Worm (Caenorhabditis elegans) whole organism, young adult: Measurements from ENCODE around the gene C27C12.3.
A peak's percentile ranks its signal among the peaks of the same experiment; 100 is the strongest.

Experiments used
- B0035.1 ChIP-seq: sonication (generic microtip); optimal IDR thresholded peaks from 2 replicates; lab custom pipeline; 2016; ENCODE audit warnings: missing genetic modification characterization, mild to moderate bottlenecking, missing compliant biosample characterization, missing genotype, missing genetic modification reagents
- F22D6.2 ChIP-seq: sonication (generic microtip); optimal IDR thresholded peaks from 2 replicates; lab custom pipeline; 2016; ENCODE audit warnings: mild to moderate bottlenecking, missing genetic modification characterization, missing compliant biosample characterization
- F33H1.4 ChIP-seq: fragments of 200-800 bp; sonication (Bioruptor generic); IDR thresholded peaks from 2 replicates; pipeline ENCODE4 v1.3.6; 2022; ENCODE audit warnings: missing genetic modification reagents, missing genetic modification characterization, missing compliant biosample characterization
- F39B2.1 ChIP-seq: fragments of 200-800 bp; sonication (Bioruptor generic); IDR thresholded peaks from 2 replicates; pipeline ENCODE4 v1.3.6; 2022; ENCODE audit warnings: missing genetic modification reagents, missing genetic modification characterization, missing compliant biosample characterization
- F52B5.7 ChIP-seq: sonication (generic microtip); optimal IDR thresholded peaks from 2 replicates; lab custom pipeline; 2016; ENCODE audit warnings: mild to moderate bottlenecking, missing genetic modification characterization, missing compliant biosample characterization
- F55B11.4 ChIP-seq: sonication (generic microtip); optimal IDR thresholded peaks from 2 replicates; lab custom pipeline; 2016; ENCODE audit warnings: missing compliant biosample characterization, missing genetic modification characterization, borderline replicate concordance; ENCODE audit not compliant: insufficient read depth
- F57C9.4 ChIP-seq: sonication (generic microtip); optimal IDR thresholded peaks from 2 replicates; lab custom pipeline; 2017; ENCODE audit warnings: mild to moderate bottlenecking, missing genetic modification characterization, missing compliant biosample characterization
- K12H6.12 ChIP-seq: fragments of 200-800 bp; sonication (Bioruptor generic); optimal IDR thresholded peaks from 2 replicates; lab custom pipeline; 2018; ENCODE audit warnings: mild to moderate bottlenecking, missing genetic modification characterization, missing compliant biosample characterization
- Y56A3A.18 ChIP-seq: fragments of 200-800 bp; sonication (Bioruptor generic); IDR thresholded peaks from 2 replicates; pipeline ENCODE4 v1.3.6; 2022; ENCODE audit warnings: missing genetic modification reagents, missing genetic modification characterization, missing compliant biosample characterization
- ZK185.1 ChIP-seq: sonication (generic microtip); optimal IDR thresholded peaks from 2 replicates; lab custom pipeline; 2016; ENCODE audit warnings: mild to moderate bottlenecking, missing genetic modification characterization, missing compliant biosample characterization; ENCODE audit not compliant: poor library complexity, severe bottlenecking
- akir-1 ChIP-seq: fragments of 200-800 bp; sonication (Bioruptor generic); optimal IDR thresholded peaks from 2 replicates; lab custom pipeline; 2018; ENCODE audit warnings: mild to moderate bottlenecking, missing genetic modification characterization, moderate library complexity, missing compliant biosample characterization
- ama-1 ChIP-seq, 3 experiments: fragments of 150-350 bp in 1 of 3; sonication (generic microtip) in 2 of 3; optimal IDR thresholded peaks; 2 replicates each; lab custom pipeline; 2014 to 2018; ENCODE audit warnings: missing biosample characterization in 2 of 3, missing genetic modification characterization in 2 of 3, missing genetic modification reagents in 2 of 3
- atf-7 ChIP-seq: sonication (generic microtip); optimal IDR thresholded peaks from 2 replicates; lab custom pipeline; 2017; ENCODE audit warnings: mild to moderate bottlenecking, missing genetic modification characterization, missing compliant biosample characterization
- attf-3 ChIP-seq: fragments of 200-800 bp; sonication (Bioruptor generic); conservative IDR thresholded peaks from 2 replicates; pipeline ENCODE4 v1.3.6; 2022; ENCODE audit warnings: missing genetic modification reagents, missing genetic modification characterization, missing compliant biosample characterization
- ceh-27 ChIP-seq: fragments of 200-800 bp; sonication (Bioruptor generic); optimal IDR thresholded peaks from 2 replicates; lab custom pipeline; 2018; ENCODE audit warnings: mild to moderate bottlenecking, missing genetic modification characterization, moderate library complexity, missing compliant biosample characterization
- ceh-40 ChIP-seq: fragments of 200-800 bp; sonication (Bioruptor generic); IDR thresholded peaks from 2 replicates; pipeline ENCODE4 v1.3.6; 2022; ENCODE audit warnings: missing genetic modification characterization, missing compliant biosample characterization
- ceh-79 ChIP-seq: sonication (generic microtip); optimal IDR thresholded peaks from 2 replicates; lab custom pipeline; 2017; ENCODE audit warnings: mild to moderate bottlenecking, missing genetic modification characterization, missing compliant biosample characterization
- ceh-91 ChIP-seq: fragments of 200-800 bp; sonication (Bioruptor generic); IDR thresholded peaks from 2 replicates; pipeline ENCODE4 v1.3.6; 2022; ENCODE audit warnings: missing genetic modification reagents, missing genetic modification characterization, missing compliant biosample characterization
- egl-18 ChIP-seq: fragments of 200-800 bp; sonication (Bioruptor generic); IDR thresholded peaks from 2 replicates; pipeline ENCODE4 v1.3.6; 2022; ENCODE audit warnings: missing genetic modification reagents, missing genetic modification characterization, missing compliant biosample characterization
- egl-44 ChIP-seq: fragments of 200-800 bp; sonication (Bioruptor generic); IDR thresholded peaks from 2 replicates; pipeline ENCODE4 v1.3.6; 2022; ENCODE audit warnings: missing genetic modification reagents, missing genetic modification characterization, missing compliant biosample characterization
- egrh-3 ChIP-seq: fragments of 200-800 bp; sonication (Bioruptor generic); IDR thresholded peaks from 2 replicates; pipeline ENCODE4 v1.3.6; 2022; ENCODE audit warnings: missing genetic modification reagents, missing genetic modification characterization, missing compliant biosample characterization
- ets-4 ChIP-seq: fragments of 200-800 bp; sonication (Bioruptor generic); optimal IDR thresholded peaks from 2 replicates; lab custom pipeline; 2018; ENCODE audit warnings: mild to moderate bottlenecking, missing genetic modification characterization, missing compliant biosample characterization
- him-1 ChIP-seq: sonication (generic microtip); optimal IDR thresholded peaks from 2 replicates; lab custom pipeline; 2016; ENCODE audit warnings: missing genotype, missing genetic modification reagents, missing genetic modification characterization, missing compliant biosample characterization
- hlh-12 ChIP-seq: sonication (generic microtip); optimal IDR thresholded peaks from 2 replicates; lab custom pipeline; 2016; ENCODE audit warnings: missing genetic modification characterization, missing compliant biosample characterization
- hmg-20 ChIP-seq: fragments of 200-800 bp; sonication (Bioruptor generic); IDR thresholded peaks from 2 replicates; pipeline ENCODE4 v1.3.6; 2022; ENCODE audit warnings: missing genetic modification reagents, missing genetic modification characterization, missing compliant biosample characterization
- hrde-1 ChIP-seq: sonication (generic microtip); optimal IDR thresholded peaks from 2 replicates; lab custom pipeline; 2016; ENCODE audit warnings: missing genetic modification characterization, mild to moderate bottlenecking, missing compliant biosample characterization, moderate library complexity, missing genotype, missing genetic modification reagents, borderline replicate concordance
- lag-1 ChIP-seq: fragments of 200-800 bp; sonication (Bioruptor generic); IDR thresholded peaks from 2 replicates; pipeline ENCODE4 v1.3.6; 2022; ENCODE audit warnings: missing genetic modification reagents, missing genetic modification characterization, missing compliant biosample characterization
- let-607 ChIP-seq, 2 experiments: fragments of 200-800 bp in 1 of 2; sonication (Bioruptor generic) in 1 of 2; sonication (generic microtip) in 1 of 2; optimal IDR thresholded peaks; 2 replicates each; lab custom pipeline; 2016 to 2018; ENCODE audit warnings: mild to moderate bottlenecking in 2 of 2, missing compliant biosample characterization in 2 of 2, missing genetic modification characterization in 2 of 2, moderate library complexity in 2 of 2, missing genotype in 1 of 2
- lin-26 ChIP-seq: fragments of 200-800 bp; sonication (Bioruptor generic); IDR thresholded peaks from 2 replicates; pipeline ENCODE4 v1.3.6; 2022; ENCODE audit warnings: missing genetic modification reagents, missing genetic modification characterization, missing compliant biosample characterization
- lin-40 ChIP-seq: sonication (generic microtip); optimal IDR thresholded peaks from 2 replicates; lab custom pipeline; 2016; ENCODE audit warnings: missing genetic modification characterization, mild to moderate bottlenecking, missing compliant biosample characterization, missing genotype, missing genetic modification reagents
- lin-54 ChIP-seq: fragments of 200-800 bp; sonication (Bioruptor generic); optimal IDR thresholded peaks from 2 replicates; lab custom pipeline; 2018; ENCODE audit warnings: mild to moderate bottlenecking, missing genetic modification characterization, missing compliant biosample characterization
- lsl-1 ChIP-seq: fragments of 200-800 bp; sonication (Bioruptor generic); optimal IDR thresholded peaks from 2 replicates; lab custom pipeline; 2018; ENCODE audit warnings: mild to moderate bottlenecking, missing genetic modification characterization, moderate library complexity, missing compliant biosample characterization
- madf-3 ChIP-seq: fragments of 200-800 bp; sonication (Bioruptor generic); IDR thresholded peaks from 2 replicates; pipeline ENCODE4 v1.3.6; 2022; ENCODE audit warnings: missing genetic modification reagents, missing genetic modification characterization, missing compliant biosample characterization
- madf-6 ChIP-seq: fragments of 200-800 bp; sonication (Bioruptor generic); IDR thresholded peaks from 2 replicates; pipeline ENCODE4 v1.3.6; 2022; ENCODE audit warnings: missing genetic modification reagents, missing genetic modification characterization, missing compliant biosample characterization
- madf-8 ChIP-seq: fragments of 200-800 bp; sonication (Bioruptor generic); conservative IDR thresholded peaks from 2 replicates; pipeline ENCODE4 v1.3.6; 2022; ENCODE audit warnings: missing genetic modification reagents, missing genetic modification characterization, missing compliant biosample characterization
- mcd-1 ChIP-seq: fragments of 200-800 bp; sonication (Bioruptor generic); IDR thresholded peaks from 2 replicates; pipeline ENCODE4 v1.3.6; 2022; ENCODE audit warnings: missing genetic modification reagents, missing genetic modification characterization, missing compliant biosample characterization
- mel-28 ChIP-seq: sonication (generic microtip); optimal IDR thresholded peaks from 2 replicates; lab custom pipeline; 2016; ENCODE audit warnings: borderline replicate concordance, mild to moderate bottlenecking, missing genetic modification characterization, missing compliant biosample characterization
- nhr-120 ChIP-seq: fragments of 200-800 bp; sonication (Bioruptor generic); IDR thresholded peaks from 2 replicates; pipeline ENCODE4 v1.3.6; 2022; ENCODE audit warnings: missing genetic modification characterization, missing compliant biosample characterization
- nhr-80 ChIP-seq: sonication (generic microtip); optimal IDR thresholded peaks from 2 replicates; lab custom pipeline; 2016; ENCODE audit warnings: missing genetic modification characterization, missing compliant biosample characterization
- rec-8 ChIP-seq, 2 experiments: sonication (generic microtip); optimal IDR thresholded peaks; 2 replicates each; lab custom pipeline; 2016; ENCODE audit warnings: mild to moderate bottlenecking in 2 of 2, missing genetic modification characterization in 2 of 2, missing genetic modification reagents in 2 of 2, missing genotype in 2 of 2, missing biosample characterization in 1 of 2, missing compliant biosample characterization in 1 of 2, moderate library complexity in 1 of 2
- repo-1 ChIP-seq: sonication (generic microtip); optimal IDR thresholded peaks from 2 replicates; lab custom pipeline; 2017; ENCODE audit warnings: mild to moderate bottlenecking, missing genetic modification characterization, missing compliant biosample characterization
- rpc-1 ChIP-seq, 2 experiments: fragments of 150-350 bp in 1 of 2; sonication (generic microtip) in 1 of 2; optimal IDR thresholded peaks; 2 replicates each; lab custom pipeline; 2014 to 2018; ENCODE audit warnings: missing biosample characterization in 1 of 2, missing genetic modification characterization in 1 of 2, missing genetic modification reagents in 1 of 2, missing genotype in 1 of 2
- snpc-1.1 ChIP-seq: sonication (generic microtip); optimal IDR thresholded peaks from 2 replicates; lab custom pipeline; 2017; ENCODE audit warnings: missing genetic modification characterization, mild to moderate bottlenecking, missing compliant biosample characterization, antibody characterized with exemption, moderate library complexity, missing genotype, missing genetic modification reagents; ENCODE audit not compliant: insufficient read depth
- sptf-2 ChIP-seq: fragments of 200-800 bp; sonication (Bioruptor generic); optimal IDR thresholded peaks from 2 replicates; lab custom pipeline; 2018; ENCODE audit warnings: mild to moderate bottlenecking, missing genetic modification characterization, missing compliant biosample characterization
- tlf-1 ChIP-seq: fragments of 200-800 bp; sonication (Bioruptor generic); optimal IDR thresholded peaks from 2 replicates; lab custom pipeline; 2018; ENCODE audit warnings: mild to moderate bottlenecking, missing genetic modification characterization, missing compliant biosample characterization
- xnd-1 ChIP-seq: sonication (generic microtip); optimal IDR thresholded peaks from 2 replicates; lab custom pipeline; 2016; ENCODE audit warnings: missing genotype, missing genetic modification reagents, missing genetic modification characterization, missing compliant biosample characterization
- ztf-18 ChIP-seq: sonication (generic microtip); optimal IDR thresholded peaks from 2 replicates; lab custom pipeline; 2016; ENCODE audit warnings: missing genotype, mild to moderate bottlenecking, missing genetic modification characterization, missing compliant biosample characterization

Gene C27C12.3

ce11 chrX:14853712-14854217 lies 11.9 kb downstream of the C27C12.3 start, which contains the start of the genes C27C12.1 and C27C12.4 (continued):
- TF ChIP-seq madf-6 (GFP tag; lab: Robert Waterston, UW) (no peak), ztf-18 (tag; lab: Kevin White, UChicago) (peak; percentile 31), ceh-27 (GFP tag; lab: Kevin White, UChicago) (peak; percentile 80), lin-54 (no peak), egl-18 (GFP tag; lab: Robert Waterston, UW) (no peak), ceh-40 (GFP tag; lab: Robert Waterston, UW) (no peak), F55B11.4 (tag; lab: Kevin White, UChicago) (no peak), snpc-1.1 (tag; lab: Kevin White, UChicago) (no peak), lsl-1 (GFP tag; lab: Kevin White, UChicago) (no peak), madf-3 (GFP tag; lab: Robert Waterston, UW) (no peak), rpc-1 (optimal IDR thresholded peaks at IDR 0.05; lab: Kevin White, UChicago) (no peak), rpc-1 (tag; optimal IDR thresholded peaks at IDR 0.05; lab: Kevin White, UChicago) (no peak), lin-26 (GFP tag; lab: Robert Waterston, UW) (no peak), tlf-1 (GFP tag; lab: Kevin White, UChicago) (peak; percentile 10), ceh-79 (tag; lab: Kevin White, UChicago) (no peak), ZK185.1 (peak; percentile 90), mel-28 (no peak), repo-1 (tag; lab: Kevin White, UChicago) (no peak), sptf-2 (GFP tag; lab: Kevin White, UChicago) (no peak), lin-40 (peak; percentile 85), xnd-1 (tag; lab: Kevin White, UChicago) (no peak), ceh-91 (GFP tag; lab: Robert Waterston, UW) (no peak), mcd-1 (peak; percentile 62), rec-8 (tag; optimal IDR thresholded peaks at IDR 0.05; lab: Kevin White, UChicago) (no peak), nhr-120 (no peak), akir-1 (GFP tag; lab: Kevin White, UChicago) (no peak), F22D6.2 (tag; lab: Kevin White, UChicago) (peak; percentile 14), lag-1 (GFP tag; lab: Robert Waterston, UW) (no peak), B0035.1 (no peak), madf-8 (GFP tag; lab: Robert Waterston, UW) (no peak), hmg-20 (GFP tag; lab: Robert Waterston, UW) (no peak), F39B2.1 (no peak), hrde-1 (tag; lab: Kevin White, UChicago) (no peak), him-1 (tag; lab: Kevin White, UChicago) (no peak), nhr-80 (peak; percentile 83), attf-3 (GFP tag; lab: Robert Waterston, UW) (no peak), ama-1 (optimal IDR thresholded peaks at IDR 0.05; lab: Kevin White, UChicago) (no peak), ama-1 (GFP tag; optimal IDR thresholded peaks at IDR 0.05; lab: Kevin White, UChicago) (no peak), hlh-12 (tag; lab: Kevin White, UChicago) (no peak), let-607 (tag; optimal IDR thresholded peaks at IDR 0.05; lab: Kevin White, UChicago) (peak; percentile 9 to 48), F33H1.4 (GFP tag; lab: Robert Waterston, UW) (no peak), ets-4 (GFP tag; lab: Kevin White, UChicago) (no peak), F52B5.7 (tag; lab: Kevin White, UChicago) (no peak), atf-7 (tag; lab: Kevin White, UChicago) (peak; percentile 26), egrh-3 (GFP tag; lab: Robert Waterston, UW) (no peak), Y56A3A.18 (GFP tag; lab: Robert Waterston, UW) (0 out of 2 replicates have a peak, but pooled peaks have one; percentile 33), K12H6.12 (peak; percentile 75), F57C9.4 (tag; lab: Kevin White, UChicago) (no peak), egl-44 (GFP tag; lab: Robert Waterston, UW) (no peak)
